Worm (Caenorhabditis elegans): ENCODE results near the gene sra-13.

ce11 chrII:8392215-8392614, 15.3 kb upstream of the sra-13 start:
- TF ChIP-seq snpc-1.3 (tag; optimal IDR thresholded peaks at IDR 0.05; ENCODE audit: insufficient read depth) (no peak), dpff-1 (tag; optimal IDR thresholded peaks at IDR 0.05) (no peak), somi-1 (GFP tag; optimal IDR thresholded peaks at IDR 0.05) (no peak), T26A5.8 (tag; optimal IDR thresholded peaks at IDR 0.05) (no peak), nfya-1 (tag; optimal IDR thresholded peaks at IDR 0.05; ENCODE audit: borderline replicate concordance, insufficient read depth) (no peak), pha-4 (tag; optimal IDR thresholded peaks at IDR 0.05) (no peak)

Data from whole organism, young adult.